Worm (Caenorhabditis elegans) whole organism, midembryonic: ENCODE data around the gene F10E9.7.

ENCODE experiments used
- T22C8.4 ChIP-seq: fragments of 200-800 bp; sonication (Bioruptor generic); IDR thresholded peaks from 2 replicates; pipeline ENCODE4 v1.3.6; 2022; ENCODE audit warnings: missing genetic modification characterization, missing compliant biosample characterization
- cog-1 ChIP-seq: sonication (generic microtip); optimal IDR thresholded peaks from 2 replicates; lab custom pipeline; 2016; ENCODE audit warnings: missing genetic modification characterization, missing compliant biosample characterization
- flt-1 ChIP-seq: fragments of 200-800 bp; sonication (Bioruptor generic); IDR thresholded peaks from 2 replicates; pipeline ENCODE4 v1.3.6; 2022; ENCODE audit warnings: missing genetic modification characterization, missing compliant biosample characterization
- klf-2 ChIP-seq: fragments of 200-800 bp; sonication (Bioruptor generic); conservative IDR thresholded peaks from 2 replicates; pipeline ENCODE4 v1.3.6; 2022; ENCODE audit warnings: missing genetic modification reagents, missing genetic modification characterization, missing compliant biosample characterization
- med-1 ChIP-seq: sonication (generic microtip); optimal IDR thresholded peaks from 2 replicates; lab custom pipeline; 2017; ENCODE audit warnings: missing genetic modification characterization, mild to moderate bottlenecking, missing compliant biosample characterization, antibody characterized with exemption, missing genetic modification reagents; ENCODE audit not compliant: insufficient read depth
- ref-1 ChIP-seq: fragments of 200-800 bp; sonication (Bioruptor generic); conservative IDR thresholded peaks from 2 replicates; pipeline ENCODE4 v1.3.6; 2022; ENCODE audit warnings: missing genetic modification reagents, missing genetic modification characterization, missing compliant biosample characterization
- tab-1 ChIP-seq: fragments of 200-800 bp; sonication (Bioruptor generic); IDR thresholded peaks from 2 replicates; pipeline ENCODE4 v1.3.6; 2022; ENCODE audit warnings: missing genetic modification characterization, missing compliant biosample characterization
- ztf-29 ChIP-seq: fragments of 200-800 bp; sonication (Bioruptor generic); IDR thresholded peaks from 2 replicates; pipeline ENCODE4 v1.3.6; 2022; ENCODE audit warnings: missing genetic modification reagents, missing genetic modification characterization, missing compliant biosample characterization

- TF ChIP-seq ref-1 (GFP tag; lab: Robert Waterston, UW) (no peak), flt-1 (no peak), ztf-29 (no peak), klf-2 (no peak), tab-1 (GFP tag; lab: Robert Waterston, UW) (no peak), T22C8.4 (GFP tag; lab: Robert Waterston, UW) (no peak), cog-1 (tag; lab: Kevin White, UChicago) (no peak), med-1 (GFP tag; lab: Kevin White, UChicago) (no peak)
These were observed 43.9 kb downstream of the F10E9.7 start, which contains the start of gene col-91 for ce11 chrIII:8263377-8263776.
